Worm (Caenorhabditis elegans) whole organism, young adult: ENCODE data around the gene Y46G5A.7.

Source experiments
- C17E4.6 ChIP-seq: fragments of 200-800 bp; sonication (Bioruptor generic); IDR thresholded peaks from 2 replicates; pipeline ENCODE4 v1.3.6; 2022; ENCODE audit warnings: missing genetic modification reagents, missing genetic modification characterization, missing compliant biosample characterization
- D2030.7 ChIP-seq: fragments of 200-800 bp; sonication (Bioruptor generic); IDR thresholded peaks from 2 replicates; pipeline ENCODE4 v1.3.6; 2022; ENCODE audit warnings: missing genetic modification reagents, missing genetic modification characterization, missing compliant biosample characterization
- F22D6.2 ChIP-seq: sonication (generic microtip); optimal IDR thresholded peaks from 2 replicates; lab custom pipeline; 2016; ENCODE audit warnings: mild to moderate bottlenecking, missing genetic modification characterization, missing compliant biosample characterization
- F23B12.7 ChIP-seq: sonication (generic microtip); optimal IDR thresholded peaks from 2 replicates; lab custom pipeline; 2017; ENCODE audit warnings: missing genetic modification characterization, mild to moderate bottlenecking, missing compliant biosample characterization, antibody characterized with exemption, moderate library complexity; ENCODE audit not compliant: insufficient read depth
- F37B4.10 ChIP-seq: fragments of 200-800 bp; sonication (Bioruptor generic); IDR thresholded peaks from 2 replicates; pipeline ENCODE4 v1.3.6; 2022; ENCODE audit warnings: missing genetic modification characterization, missing compliant biosample characterization
- F55B11.4 ChIP-seq: sonication (generic microtip); optimal IDR thresholded peaks from 2 replicates; lab custom pipeline; 2016; ENCODE audit warnings: missing compliant biosample characterization, missing genetic modification characterization, borderline replicate concordance; ENCODE audit not compliant: insufficient read depth
- T07F8.4 ChIP-seq: sonication (generic microtip); optimal IDR thresholded peaks from 2 replicates; lab custom pipeline; 2016; ENCODE audit warnings: mild to moderate bottlenecking, missing genetic modification characterization, moderate library complexity, missing compliant biosample characterization
- Y53F4B.3 ChIP-seq: fragments of 200-800 bp; sonication (Bioruptor generic); IDR thresholded peaks from 2 replicates; pipeline ENCODE4 v1.3.6; 2022; ENCODE audit warnings: missing genetic modification reagents, missing genetic modification characterization, missing compliant biosample characterization
- ama-1 ChIP-seq, 3 experiments: fragments of 150-350 bp in 1 of 3; sonication (generic microtip) in 2 of 3; optimal IDR thresholded peaks; 2 replicates each; lab custom pipeline; 2014 to 2018; ENCODE audit warnings: missing biosample characterization in 2 of 3, missing genetic modification characterization in 2 of 3, missing genetic modification reagents in 2 of 3
- aptf-2 ChIP-seq: fragments of 200-800 bp; sonication (Bioruptor generic); conservative IDR thresholded peaks from 2 replicates; pipeline ENCODE4 v1.3.6; 2022; ENCODE audit warnings: missing genetic modification reagents, missing genetic modification characterization, missing compliant biosample characterization
- aptf-3 ChIP-seq: fragments of 200-800 bp; sonication (Bioruptor generic); IDR thresholded peaks from 2 replicates; pipeline ENCODE4 v1.3.6; 2022; ENCODE audit warnings: missing genetic modification characterization, missing compliant biosample characterization
- atf-7 ChIP-seq: sonication (generic microtip); optimal IDR thresholded peaks from 2 replicates; lab custom pipeline; 2017; ENCODE audit warnings: mild to moderate bottlenecking, missing genetic modification characterization, missing compliant biosample characterization
- attf-3 ChIP-seq: fragments of 200-800 bp; sonication (Bioruptor generic); conservative IDR thresholded peaks from 2 replicates; pipeline ENCODE4 v1.3.6; 2022; ENCODE audit warnings: missing genetic modification reagents, missing genetic modification characterization, missing compliant biosample characterization
- bed-1 ChIP-seq: fragments of 200-800 bp; sonication (Bioruptor generic); IDR thresholded peaks from 2 replicates; pipeline ENCODE4 v1.3.6; 2022; ENCODE audit warnings: missing genetic modification reagents, missing genetic modification characterization, missing compliant biosample characterization
- ceh-40 ChIP-seq: fragments of 200-800 bp; sonication (Bioruptor generic); IDR thresholded peaks from 2 replicates; pipeline ENCODE4 v1.3.6; 2022; ENCODE audit warnings: missing genetic modification characterization, missing compliant biosample characterization
- ceh-91 ChIP-seq: fragments of 200-800 bp; sonication (Bioruptor generic); IDR thresholded peaks from 2 replicates; pipeline ENCODE4 v1.3.6; 2022; ENCODE audit warnings: missing genetic modification reagents, missing genetic modification characterization, missing compliant biosample characterization
- dpff-1 ChIP-seq: sonication (generic microtip); optimal IDR thresholded peaks from 2 replicates; lab custom pipeline; 2017; ENCODE audit warnings: mild to moderate bottlenecking, missing genetic modification characterization, missing compliant biosample characterization
- dpl-1 ChIP-seq: fragments of 150-350 bp; optimal IDR thresholded peaks from 2 replicates; lab custom pipeline; 2014; ENCODE audit warnings: missing biosample characterization, missing genetic modification reagents, missing genetic modification characterization
- egrh-3 ChIP-seq: fragments of 200-800 bp; sonication (Bioruptor generic); IDR thresholded peaks from 2 replicates; pipeline ENCODE4 v1.3.6; 2022; ENCODE audit warnings: missing genetic modification reagents, missing genetic modification characterization, missing compliant biosample characterization
- gei-17 ChIP-seq: fragments of 200-800 bp; sonication (Bioruptor generic); optimal IDR thresholded peaks from 2 replicates; lab custom pipeline; 2018; ENCODE audit warnings: mild to moderate bottlenecking, missing genetic modification characterization, missing compliant biosample characterization
- hlh-12 ChIP-seq: sonication (generic microtip); optimal IDR thresholded peaks from 2 replicates; lab custom pipeline; 2016; ENCODE audit warnings: missing genetic modification characterization, missing compliant biosample characterization
- hmg-20 ChIP-seq: fragments of 200-800 bp; sonication (Bioruptor generic); IDR thresholded peaks from 2 replicates; pipeline ENCODE4 v1.3.6; 2022; ENCODE audit warnings: missing genetic modification reagents, missing genetic modification characterization, missing compliant biosample characterization
- hsf-1 ChIP-seq: fragments of 200-800 bp; sonication (Bioruptor generic); IDR thresholded peaks from 2 replicates; pipeline ENCODE4 v1.3.6; 2022; ENCODE audit warnings: missing genetic modification reagents, missing genetic modification characterization, missing compliant biosample characterization
- lin-26 ChIP-seq: fragments of 200-800 bp; sonication (Bioruptor generic); IDR thresholded peaks from 2 replicates; pipeline ENCODE4 v1.3.6; 2022; ENCODE audit warnings: missing genetic modification reagents, missing genetic modification characterization, missing compliant biosample characterization
- lin-35 ChIP-seq, 3 experiments: fragments of 150-350 bp in 2 of 3; sonication (generic microtip) in 1 of 3; optimal IDR thresholded peaks; 2 replicates each; lab custom pipeline; 2014 to 2018; ENCODE audit warnings: missing biosample characterization in 3 of 3, missing genetic modification characterization in 3 of 3, missing genetic modification reagents in 3 of 3
- lin-54 ChIP-seq: fragments of 200-800 bp; sonication (Bioruptor generic); optimal IDR thresholded peaks from 2 replicates; lab custom pipeline; 2018; ENCODE audit warnings: mild to moderate bottlenecking, missing genetic modification characterization, missing compliant biosample characterization
- lsl-1 ChIP-seq: fragments of 200-800 bp; sonication (Bioruptor generic); optimal IDR thresholded peaks from 2 replicates; lab custom pipeline; 2018; ENCODE audit warnings: mild to moderate bottlenecking, missing genetic modification characterization, moderate library complexity, missing compliant biosample characterization
- madf-8 ChIP-seq: fragments of 200-800 bp; sonication (Bioruptor generic); conservative IDR thresholded peaks from 2 replicates; pipeline ENCODE4 v1.3.6; 2022; ENCODE audit warnings: missing genetic modification reagents, missing genetic modification characterization, missing compliant biosample characterization
- mxl-1 ChIP-seq: sonication (generic microtip); optimal IDR thresholded peaks from 2 replicates; lab custom pipeline; 2016; ENCODE audit warnings: missing genetic modification characterization, missing compliant biosample characterization
- nfya-1 ChIP-seq: sonication (generic microtip); optimal IDR thresholded peaks from 2 replicates; lab custom pipeline; 2017; ENCODE audit warnings: antibody characterized with exemption, missing compliant biosample characterization, missing genetic modification characterization, borderline replicate concordance; ENCODE audit not compliant: insufficient read depth
- nhr-90 ChIP-seq: sonication (generic microtip); optimal IDR thresholded peaks from 2 replicates; lab custom pipeline; 2016; ENCODE audit warnings: missing genotype, mild to moderate bottlenecking, missing genetic modification characterization, missing compliant biosample characterization
- rec-8 ChIP-seq, 2 experiments: sonication (generic microtip); optimal IDR thresholded peaks; 2 replicates each; lab custom pipeline; 2016; ENCODE audit warnings: mild to moderate bottlenecking in 2 of 2, missing genetic modification characterization in 2 of 2, missing genetic modification reagents in 2 of 2, missing genotype in 2 of 2, missing biosample characterization in 1 of 2, missing compliant biosample characterization in 1 of 2, moderate library complexity in 1 of 2
- rpc-1 ChIP-seq, 2 experiments: fragments of 150-350 bp in 1 of 2; sonication (generic microtip) in 1 of 2; optimal IDR thresholded peaks; 2 replicates each; lab custom pipeline; 2014 to 2018; ENCODE audit warnings: missing biosample characterization in 1 of 2, missing genetic modification characterization in 1 of 2, missing genetic modification reagents in 1 of 2, missing genotype in 1 of 2
- sdz-38 ChIP-seq: sonication (generic microtip); optimal IDR thresholded peaks from 2 replicates; lab custom pipeline; 2016; ENCODE audit warnings: missing genotype, missing genetic modification characterization, missing compliant biosample characterization
- snpc-1.1 ChIP-seq: sonication (generic microtip); optimal IDR thresholded peaks from 2 replicates; lab custom pipeline; 2017; ENCODE audit warnings: missing genetic modification characterization, mild to moderate bottlenecking, missing compliant biosample characterization, antibody characterized with exemption, moderate library complexity, missing genotype, missing genetic modification reagents; ENCODE audit not compliant: insufficient read depth
- snpc-4 ChIP-seq, 5 experiments: fragments of 150-350 bp in 1 of 5; sonication (generic microtip) in 4 of 5; optimal IDR thresholded peaks; 2 replicates each; lab custom pipeline; 2014 to 2018; ENCODE audit warnings: missing genetic modification characterization in 5 of 5, missing biosample characterization in 3 of 5, antibody characterized with exemption in 2 of 5, mild to moderate bottlenecking in 2 of 5, missing compliant biosample characterization in 2 of 5, missing genotype in 2 of 5, moderate library complexity in 2 of 5, missing genetic modification reagents in 1 of 5
- somi-1 ChIP-seq: fragments of 200-800 bp; sonication (Bioruptor generic); optimal IDR thresholded peaks from 2 replicates; lab custom pipeline; 2018; ENCODE audit warnings: mild to moderate bottlenecking, missing genetic modification characterization, missing compliant biosample characterization
- sptf-2 ChIP-seq: fragments of 200-800 bp; sonication (Bioruptor generic); optimal IDR thresholded peaks from 2 replicates; lab custom pipeline; 2018; ENCODE audit warnings: mild to moderate bottlenecking, missing genetic modification characterization, missing compliant biosample characterization
- unc-130 ChIP-seq: sonication (generic microtip); optimal IDR thresholded peaks from 2 replicates; lab custom pipeline; 2016; ENCODE audit warnings: missing genetic modification reagents, missing genetic modification characterization, missing compliant biosample characterization
- xnd-1 ChIP-seq: sonication (generic microtip); optimal IDR thresholded peaks from 2 replicates; lab custom pipeline; 2016; ENCODE audit warnings: missing genotype, missing genetic modification reagents, missing genetic modification characterization, missing compliant biosample characterization
- ztf-26 ChIP-seq: sonication (generic microtip); optimal IDR thresholded peaks from 2 replicates; lab custom pipeline; 2017; ENCODE audit warnings: missing genetic modification characterization, missing compliant biosample characterization

Gene Y46G5A.7

ce11 chrII:12799927-12800522 is 43.9 kb upstream of the Y46G5A.7 start (continued):
- TF ChIP-seq ceh-40 (GFP tag; lab: Robert Waterston, UW) (no peak), sdz-38 (tag; lab: Kevin White, UChicago) (no peak), aptf-3 (GFP tag; lab: Robert Waterston, UW) (no peak), Y53F4B.3 (no peak), F23B12.7 (tag; lab: Kevin White, UChicago) (no peak), dpff-1 (tag; lab: Kevin White, UChicago) (no peak), egrh-3 (no peak), somi-1 (GFP tag; lab: Kevin White, UChicago) (no peak), gei-17 (no peak), bed-1 (GFP tag; lab: Robert Waterston, UW) (no peak), xnd-1 (tag; lab: Kevin White, UChicago) (peak; percentile 90), madf-8 (GFP tag; lab: Robert Waterston, UW) (peak; percentile 91), attf-3 (0 out of 2 replicates have a peak, but pooled peaks have one; percentile 57), ceh-91 (peak; percentile 89), hlh-12 (tag; lab: Kevin White, UChicago) (no peak), lin-54 (peak; percentile 98), D2030.7 (GFP tag; lab: Robert Waterston, UW) (peak; percentile 90), C17E4.6 (0 out of 2 replicates have a peak, but pooled peaks have one; percentile 33), lin-26 (GFP tag; lab: Robert Waterston, UW) (no peak), F37B4.10 (GFP tag; lab: Robert Waterston, UW) (no peak), unc-130 (peak; percentile 38), hmg-20 (no peak), snpc-1.1 (tag; lab: Kevin White, UChicago) (peak; percentile 52), aptf-2 (GFP tag; lab: Robert Waterston, UW) (no peak), ztf-26 (tag; lab: Kevin White, UChicago) (no peak), dpl-1 (GFP tag; lab: Kevin White, UChicago) (peak; percentile 92), ama-1 (optimal IDR thresholded peaks at IDR 0.05; lab: Kevin White, UChicago) (no peak), ama-1 (GFP tag; optimal IDR thresholded peaks at IDR 0.05; lab: Kevin White, UChicago) (no peak), sptf-2 (no peak), atf-7 (no peak), mxl-1 (tag; lab: Kevin White, UChicago) (no peak), nfya-1 (tag; lab: Kevin White, UChicago) (no peak), rpc-1 (optimal IDR thresholded peaks at IDR 0.05; lab: Kevin White, UChicago) (no peak), rpc-1 (tag; optimal IDR thresholded peaks at IDR 0.05; lab: Kevin White, UChicago) (no peak), snpc-4 (GFP tag; optimal IDR thresholded peaks at IDR 0.05; lab: Kevin White, UChicago) (no peak), snpc-4 (tag; optimal IDR thresholded peaks at IDR 0.05; lab: Kevin White, UChicago) (peak in 2 of 4 experiments; percentile 32 to 47), hsf-1 (peak; percentile 79), lin-35 (GFP tag; optimal IDR thresholded peaks at IDR 0.05; lab: Kevin White, UChicago) (peak; percentile 26 to 68 (median 49)), F55B11.4 (tag; lab: Kevin White, UChicago) (no peak), F22D6.2 (tag; lab: Kevin White, UChicago) (no peak), T07F8.4 (tag; lab: Kevin White, UChicago) (no peak), nhr-90 (tag; lab: Kevin White, UChicago) (no peak), lsl-1 (GFP tag; lab: Kevin White, UChicago) (peak; percentile 97), rec-8 (tag; optimal IDR thresholded peaks at IDR 0.05; lab: Kevin White, UChicago) (no peak)
